ENCODE assay signal across 1 fruit fly cellular context in genomic region chr3L:3770823-3771222, dm6.
TF ChIP-seq lines count a peak whose summit lies in the region.

No protein-coding gene starts in this region.

TF ChIP-seq in whole organism, embryonic, 481 proteins besides CTCF, POLR2A, EP300 and RAD21 (continued from another document and continues in another):
- TF ChIP-seq sna (GFP tag; IDR thresholded peaks at IDR 0.05; lab: Robert Waterston, UW; ENCODE audit: partially characterized antibody), result no peak
- no peak for TF ChIP-seq Doc3 (GFP tag; IDR thresholded peaks at IDR 0.05; lab: Robert Waterston, UW; ENCODE audit: partially characterized antibody)
- TF ChIP-seq zen (tag; optimal IDR thresholded peaks at IDR 0.05; lab: Kevin White, UChicago), result no peak
- TF ChIP-seq CG8359 (GFP tag; optimal IDR thresholded peaks at IDR 0.05; lab: Kevin White, UChicago; ENCODE audit: borderline replicate concordance), result no peak
- TF ChIP-seq nerfin-2 (GFP tag; IDR thresholded peaks at IDR 0.05; lab: Robert Waterston, UW; ENCODE audit: partially characterized antibody), result no peak
- no peak for TF ChIP-seq gfzf (GFP tag; optimal IDR thresholded peaks at IDR 0.05; lab: Kevin White, UChicago)
- no peak for TF ChIP-seq CG12236 (GFP tag; optimal IDR thresholded peaks at IDR 0.05; lab: Kevin White, UChicago)
- TF ChIP-seq E2f2 (GFP tag; IDR thresholded peaks at IDR 0.05; lab: Robert Waterston, UW), result peak; percentile 21; the same call in 1 of the 2 replicates
- TF ChIP-seq p53 (GFP tag; optimal IDR thresholded peaks at IDR 0.05; lab: Kevin White, UChicago), result no peak
- TF ChIP-seq HLH54F (GFP tag; optimal IDR thresholded peaks at IDR 0.05; lab: Kevin White, UChicago), result peak; percentile 57
- TF ChIP-seq hbn (GFP tag; IDR thresholded peaks at IDR 0.05; lab: Robert Waterston, UW; ENCODE audit: partially characterized antibody), result no peak
- TF ChIP-seq amos (GFP tag; IDR thresholded peaks at IDR 0.05; lab: Robert Waterston, UW; ENCODE audit: partially characterized antibody), result no peak
- no peak for TF ChIP-seq dan (GFP tag; IDR thresholded peaks at IDR 0.05; lab: Robert Waterston, UW)
- TF ChIP-seq stwl (tag; optimal IDR thresholded peaks at IDR 0.05; lab: Kevin White, UChicago), result no peak
- peak; percentile 29 for TF ChIP-seq Atf-2 (GFP tag; optimal IDR thresholded peaks at IDR 0.05; lab: Kevin White, UChicago)
- TF ChIP-seq CG10462 (GFP tag; optimal IDR thresholded peaks at IDR 0.05; lab: Kevin White, UChicago), result no peak
- no peak for TF ChIP-seq hb (GFP tag; IDR thresholded peaks at IDR 0.05; lab: Robert Waterston, UW; ENCODE audit: partially characterized antibody)
- TF ChIP-seq CG8478 (optimal IDR thresholded peaks at IDR 0.05; lab: Kevin White, UChicago), result no peak
- no peak for TF ChIP-seq Hr78 (GFP tag; optimal IDR thresholded peaks at IDR 0.05; lab: Kevin White, UChicago)
- TF ChIP-seq YL-1 (GFP tag; optimal IDR thresholded peaks at IDR 0.05; lab: Kevin White, UChicago), result no peak
- peak; percentile 89 for TF ChIP-seq cwo (GFP tag; optimal IDR thresholded peaks at IDR 0.05; lab: Kevin White, UChicago)
- no peak for TF ChIP-seq CG15696 (tag; optimal IDR thresholded peaks at IDR 0.05; lab: Kevin White, UChicago)
- no peak for TF ChIP-seq CG1024 (GFP tag; IDR thresholded peaks at IDR 0.05; lab: Robert Waterston, UW)
- TF ChIP-seq CG6765 (GFP tag; optimal IDR thresholded peaks at IDR 0.05; lab: Kevin White, UChicago), result no peak
- TF ChIP-seq HmgD (GFP tag; optimal IDR thresholded peaks at IDR 0.05; lab: Kevin White, UChicago), result no peak
- no peak for TF ChIP-seq Nf-YA (GFP tag; IDR thresholded peaks at IDR 0.05; lab: Robert Waterston, UW)
- TF ChIP-seq gce (GFP tag; IDR thresholded peaks at IDR 0.05; lab: Robert Waterston, UW), result no peak
- no peak for TF ChIP-seq CG8281 (tag; optimal IDR thresholded peaks at IDR 0.05; lab: Kevin White, UChicago)
- TF ChIP-seq CG18619 (GFP tag; optimal IDR thresholded peaks at IDR 0.05; lab: Kevin White, UChicago), result peak; percentile 49
- TF ChIP-seq chm (GFP tag; IDR thresholded peaks at IDR 0.05; lab: Robert Waterston, UW), result no peak
- TF ChIP-seq Neu2 (GFP tag; optimal IDR thresholded peaks at IDR 0.05; lab: Kevin White, UChicago; ENCODE audit: borderline replicate concordance), result no peak
- peak; percentile 47 for TF ChIP-seq CG13624 (GFP tag; optimal IDR thresholded peaks at IDR 0.05; lab: Kevin White, UChicago)
- TF ChIP-seq slbo (GFP tag; IDR thresholded peaks at IDR 0.05; lab: Robert Waterston, UW), result peak; percentile 73
- no peak for TF ChIP-seq CG3995 (GFP tag; optimal IDR thresholded peaks at IDR 0.05; lab: Kevin White, UChicago)
- peak; percentile 45 for TF ChIP-seq bcd (GFP tag; optimal IDR thresholded peaks at IDR 0.05; lab: Kevin White, UChicago)
- TF ChIP-seq Sox100B (GFP tag; optimal IDR thresholded peaks at IDR 0.05; lab: Kevin White, UChicago), result no peak
- no peak for TF ChIP-seq kah (GFP tag; optimal IDR thresholded peaks at IDR 0.05; lab: Kevin White, UChicago)
- no peak for TF ChIP-seq CG31441 (GFP tag; IDR thresholded peaks at IDR 0.05; lab: Robert Waterston, UW)
- no peak for TF ChIP-seq CG10267 (tag; optimal IDR thresholded peaks at IDR 0.05; lab: Kevin White, UChicago)
- no peak for TF ChIP-seq cas (GFP tag; IDR thresholded peaks at IDR 0.05; lab: Robert Waterston, UW)
- TF ChIP-seq Drgx (GFP tag; IDR thresholded peaks at IDR 0.05; lab: Robert Waterston, UW), result no peak
- TF ChIP-seq salm (tag; optimal IDR thresholded peaks at IDR 0.05; lab: Kevin White, UChicago), result no peak
- TF ChIP-seq CG2129 (GFP tag; IDR thresholded peaks at IDR 0.05; lab: Robert Waterston, UW; ENCODE audit: partially characterized antibody), result no peak
- TF ChIP-seq hkb (optimal IDR thresholded peaks at IDR 0.05; lab: Kevin White, UChicago), result no peak
- peak; percentile 47 for TF ChIP-seq hkb (GFP tag; IDR thresholded peaks at IDR 0.05; lab: Robert Waterston, UW)
- no peak for TF ChIP-seq CG34224 (GFP tag; IDR thresholded peaks at IDR 0.05; lab: Robert Waterston, UW; ENCODE audit: partially characterized antibody)
- no peak for TF ChIP-seq slp2 (GFP tag; optimal IDR thresholded peaks at IDR 0.05; lab: Kevin White, UChicago)
- TF ChIP-seq CG1602 (GFP tag; optimal IDR thresholded peaks at IDR 0.05; lab: Kevin White, UChicago), result no peak
- TF ChIP-seq z (GFP tag; IDR thresholded peaks at IDR 0.05; lab: Robert Waterston, UW), result no peak
- TF ChIP-seq zfh1 (GFP tag; IDR thresholded peaks at IDR 0.05; lab: Robert Waterston, UW), result no peak
- TF ChIP-seq Med (GFP tag; lab: Kevin White, UChicago), result peak; percentile 90
- TF ChIP-seq GATAe (GFP tag; conservative IDR thresholded peaks at IDR 0.05; lab: Robert Waterston, UW), result no peak
- no peak for TF ChIP-seq CG18476 (GFP tag; optimal IDR thresholded peaks at IDR 0.05; lab: Kevin White, UChicago)
- TF ChIP-seq pros (GFP tag; optimal IDR thresholded peaks at IDR 0.05; lab: Kevin White, UChicago), result no peak
- no peak for TF ChIP-seq CG8388 (GFP tag; optimal IDR thresholded peaks at IDR 0.05; lab: Kevin White, UChicago)
- TF ChIP-seq dysf (GFP tag; IDR thresholded peaks at IDR 0.05; lab: Robert Waterston, UW), result peak; percentile 73
- TF ChIP-seq maf-S (GFP tag; optimal IDR thresholded peaks at IDR 0.05; lab: Kevin White, UChicago), result no peak
- TF ChIP-seq CrebB (tag; optimal IDR thresholded peaks at IDR 0.05; lab: Kevin White, UChicago), result no peak
- no peak for TF ChIP-seq CG12299 (tag; optimal IDR thresholded peaks at IDR 0.05; lab: Kevin White, UChicago)
- TF ChIP-seq chn (GFP tag; optimal IDR thresholded peaks at IDR 0.05; lab: Kevin White, UChicago), result no peak
- no peak for TF ChIP-seq CG12744 (GFP tag; optimal IDR thresholded peaks at IDR 0.05; lab: Kevin White, UChicago)
- peak; percentile 39 for TF ChIP-seq CG18011 (GFP tag; optimal IDR thresholded peaks at IDR 0.05; lab: Kevin White, UChicago)
- no peak for TF ChIP-seq ase (GFP tag; IDR thresholded peaks at IDR 0.05; lab: Robert Waterston, UW)
- TF ChIP-seq CG42726 (GFP tag; IDR thresholded peaks at IDR 0.05; lab: Robert Waterston, UW; ENCODE audit: partially characterized antibody), result no peak
- no peak for TF ChIP-seq tna (GFP tag; IDR thresholded peaks at IDR 0.05; lab: Robert Waterston, UW; ENCODE audit: partially characterized antibody)
- TF ChIP-seq vvl (GFP tag; IDR thresholded peaks at IDR 0.05; lab: Robert Waterston, UW), result peak; percentile 71
- no peak for TF ChIP-seq mirr (GFP tag; optimal IDR thresholded peaks at IDR 0.05; lab: Kevin White, UChicago)
- 0 out of 2 replicates have a peak, but pooled peaks have one; percentile 11 for TF ChIP-seq stc (GFP tag; IDR thresholded peaks at IDR 0.05; lab: Robert Waterston, UW)
- peak; percentile 68 for TF ChIP-seq NfI (GFP tag; optimal IDR thresholded peaks at IDR 0.05; lab: Kevin White, UChicago)
- TF ChIP-seq trh (GFP tag; optimal IDR thresholded peaks at IDR 0.05; lab: Kevin White, UChicago), result peak; percentile 31
- no peak for TF ChIP-seq sim (GFP tag; IDR thresholded peaks at IDR 0.05; lab: Robert Waterston, UW)
- no peak for TF ChIP-seq Blimp-1 (GFP tag; optimal IDR thresholded peaks at IDR 0.05; lab: Kevin White, UChicago)
- TF ChIP-seq tll (GFP tag; optimal IDR thresholded peaks at IDR 0.05; lab: Kevin White, UChicago), result no peak
- no peak for TF ChIP-seq CG6791 (GFP tag; IDR thresholded peaks at IDR 0.05; lab: Robert Waterston, UW; ENCODE audit: partially characterized antibody)
- no peak for TF ChIP-seq ATbp (GFP tag; optimal IDR thresholded peaks at IDR 0.05; lab: Kevin White, UChicago)
- TF ChIP-seq fd64A (GFP tag; optimal IDR thresholded peaks at IDR 0.05; lab: Kevin White, UChicago), result no peak
- TF ChIP-seq Scr (GFP tag; IDR thresholded peaks at IDR 0.05; lab: Robert Waterston, UW; ENCODE audit: partially characterized antibody), result no peak
- no peak for TF ChIP-seq cg (GFP tag; optimal IDR thresholded peaks at IDR 0.05; lab: Kevin White, UChicago)
- TF ChIP-seq Hmr (GFP tag; optimal IDR thresholded peaks at IDR 0.05; lab: Kevin White, UChicago), result peak; percentile 73
- TF ChIP-seq CG17328 (GFP tag; IDR thresholded peaks at IDR 0.05; lab: Robert Waterston, UW), result no peak
- peak; percentile 49 for TF ChIP-seq schlank (tag; optimal IDR thresholded peaks at IDR 0.05; lab: Kevin White, UChicago)
- peak; percentile 71 for TF ChIP-seq CG9932 (GFP tag; IDR thresholded peaks at IDR 0.05; lab: Robert Waterston, UW)
- TF ChIP-seq CG18599 (GFP tag; optimal IDR thresholded peaks at IDR 0.05; lab: Kevin White, UChicago), result peak; percentile 47
- TF ChIP-seq corto (GFP tag; optimal IDR thresholded peaks at IDR 0.05; lab: Kevin White, UChicago), result no peak
- no peak for TF ChIP-seq Vsx1 (GFP tag; optimal IDR thresholded peaks at IDR 0.05; lab: Kevin White, UChicago)
- no peak for TF ChIP-seq CG14965 (GFP tag; optimal IDR thresholded peaks at IDR 0.05; lab: Kevin White, UChicago; ENCODE audit: borderline replicate concordance)
- TF ChIP-seq CG10431 (GFP tag; optimal IDR thresholded peaks at IDR 0.05; lab: Kevin White, UChicago), result no peak
- no peak for TF ChIP-seq CG7745 (tag; optimal IDR thresholded peaks at IDR 0.05; lab: Kevin White, UChicago)
- peak; percentile 37 for TF ChIP-seq Bteb2 (GFP tag; optimal IDR thresholded peaks at IDR 0.05; lab: Kevin White, UChicago)
- no peak for TF ChIP-seq CG17829 (tag; optimal IDR thresholded peaks at IDR 0.05; lab: Kevin White, UChicago)
- peak; percentile 52; the same call in 1 of the 3 replicates for TF ChIP-seq CG11695 (GFP tag; IDR thresholded peaks at IDR 0.05; lab: Robert Waterston, UW)
- peak; percentile 51 for TF ChIP-seq CG3847 (GFP tag; IDR thresholded peaks at IDR 0.05; lab: Robert Waterston, UW)
- TF ChIP-seq pb (GFP tag; optimal IDR thresholded peaks at IDR 0.05; lab: Kevin White, UChicago), result no peak
- TF ChIP-seq CG17568 (GFP tag; optimal IDR thresholded peaks at IDR 0.05; lab: Kevin White, UChicago), result no peak
- no peak for TF ChIP-seq CG9876 (GFP tag; optimal IDR thresholded peaks at IDR 0.05; lab: Kevin White, UChicago)
- TF ChIP-seq CG4424 (GFP tag; optimal IDR thresholded peaks at IDR 0.05; lab: Kevin White, UChicago), result no peak
- TF ChIP-seq CG3407 (GFP tag; optimal IDR thresholded peaks at IDR 0.05; lab: Kevin White, UChicago), result no peak
- no peak for TF ChIP-seq Poxn (GFP tag; IDR thresholded peaks at IDR 0.05; lab: Robert Waterston, UW)
- TF ChIP-seq BEAF-32 (GFP tag; optimal IDR thresholded peaks at IDR 0.05; lab: Kevin White, UChicago), result no peak
- no peak for TF ChIP-seq ap (GFP tag; IDR thresholded peaks at IDR 0.05; lab: Robert Waterston, UW)
- no peak for TF ChIP-seq lov (optimal IDR thresholded peaks at IDR 0.05; lab: Kevin White, UChicago)
- TF ChIP-seq lov (GFP tag; IDR thresholded peaks at IDR 0.05; lab: Robert Waterston, UW), result no peak
- TF ChIP-seq CG10979 (tag; optimal IDR thresholded peaks at IDR 0.05; lab: Kevin White, UChicago), result no peak
- TF ChIP-seq pnt (GFP tag; optimal IDR thresholded peaks at IDR 0.05; lab: Kevin White, UChicago), result no peak
- TF ChIP-seq run (tag; optimal IDR thresholded peaks at IDR 0.05; lab: Kevin White, UChicago), result no peak
- no peak for TF ChIP-seq yki (optimal IDR thresholded peaks at IDR 0.05; lab: Kevin White, UChicago)
- TF ChIP-seq Aef1 (GFP tag; IDR thresholded peaks at IDR 0.05; lab: Robert Waterston, UW), result peak; percentile 45; the same call in 2 of the 3 replicates
- peak; percentile 62 for TF ChIP-seq CG11504 (tag; optimal IDR thresholded peaks at IDR 0.05; lab: Kevin White, UChicago)
- no peak for TF ChIP-seq bbx (GFP tag; IDR thresholded peaks at IDR 0.05; lab: Robert Waterston, UW; ENCODE audit: partially characterized antibody)
- TF ChIP-seq fd3F (GFP tag; optimal IDR thresholded peaks at IDR 0.05; lab: Kevin White, UChicago), result peak; percentile 20
- no peak for TF ChIP-seq CG1233 (GFP tag; optimal IDR thresholded peaks at IDR 0.05; lab: Kevin White, UChicago)
- no peak for TF ChIP-seq fru (optimal IDR thresholded peaks at IDR 0.05; lab: Kevin White, UChicago)
- peak; percentile 50 for TF ChIP-seq ranshi (GFP tag; IDR thresholded peaks at IDR 0.05; lab: Robert Waterston, UW)
- no peak for TF ChIP-seq CG13296 (GFP tag; optimal IDR thresholded peaks at IDR 0.05; lab: Kevin White, UChicago)
- peak; percentile 57 for TF ChIP-seq lab (GFP tag; optimal IDR thresholded peaks at IDR 0.05; lab: Kevin White, UChicago)
- no peak for TF ChIP-seq dati (GFP tag; IDR thresholded peaks at IDR 0.05; lab: Robert Waterston, UW)
- no peak for TF ChIP-seq Hr39 (optimal IDR thresholded peaks at IDR 0.05; lab: Kevin White, UChicago)
- 0 out of 2 replicates have a peak, but pooled peaks have one; percentile 36 for TF ChIP-seq Ada2b (GFP tag; IDR thresholded peaks at IDR 0.05; lab: Robert Waterston, UW)
- TF ChIP-seq grn (GFP tag; optimal IDR thresholded peaks at IDR 0.05; lab: Kevin White, UChicago), result no peak
- TF ChIP-seq dmrt11E (tag; optimal IDR thresholded peaks at IDR 0.05; lab: Kevin White, UChicago), result no peak
- TF ChIP-seq BtbVII (GFP tag; optimal IDR thresholded peaks at IDR 0.05; lab: Kevin White, UChicago), result no peak
- TF ChIP-seq CG33213 (GFP tag; optimal IDR thresholded peaks at IDR 0.05; lab: Kevin White, UChicago), result peak; percentile 18
- TF ChIP-seq CG3281 (GFP tag; optimal IDR thresholded peaks at IDR 0.05; lab: Kevin White, UChicago), result peak; percentile 66
- TF ChIP-seq esg (GFP tag; conservative IDR thresholded peaks at IDR 0.05; lab: Robert Waterston, UW), result peak; percentile 50; the same call in 1 of the 2 replicates
- no peak for TF ChIP-seq CG18262 (tag; optimal IDR thresholded peaks at IDR 0.05; lab: Kevin White, UChicago)
- no peak for TF ChIP-seq chif (GFP tag; optimal IDR thresholded peaks at IDR 0.05; lab: Kevin White, UChicago)
- TF ChIP-seq CG6854 (GFP tag; optimal IDR thresholded peaks at IDR 0.05; lab: Kevin White, UChicago), result no peak
- no peak for TF ChIP-seq pan (optimal IDR thresholded peaks at IDR 0.05; lab: Kevin White, UChicago)
- TF ChIP-seq pan (GFP tag; optimal IDR thresholded peaks at IDR 0.05 in 1 of 2, IDR thresholded peaks at IDR 0.05 in 1 of 2), result peak in 1 of 2 experiments; percentile 25
- TF ChIP-seq NC2α (GFP tag; optimal IDR thresholded peaks at IDR 0.05; lab: Kevin White, UChicago), result no peak
- TF ChIP-seq CG1792 (GFP tag; optimal IDR thresholded peaks at IDR 0.05; lab: Kevin White, UChicago), result no peak
- TF ChIP-seq so (GFP tag; IDR thresholded peaks at IDR 0.05; lab: Robert Waterston, UW), result peak; percentile 50; the same call in 1 of the 3 replicates
- TF ChIP-seq H15 (GFP tag; IDR thresholded peaks at IDR 0.05; lab: Robert Waterston, UW), result 0 out of 3 replicates have a peak, but pooled peaks have one; percentile 31
- no peak for TF ChIP-seq CG15011 (GFP tag; optimal IDR thresholded peaks at IDR 0.05; lab: Kevin White, UChicago)
- peak; percentile 35 for TF ChIP-seq CG13775 (GFP tag; optimal IDR thresholded peaks at IDR 0.05; lab: Kevin White, UChicago)
